Worm (Caenorhabditis elegans): ENCODE results near the gene K12D12.4.

Gene K12D12.4

DNA sequence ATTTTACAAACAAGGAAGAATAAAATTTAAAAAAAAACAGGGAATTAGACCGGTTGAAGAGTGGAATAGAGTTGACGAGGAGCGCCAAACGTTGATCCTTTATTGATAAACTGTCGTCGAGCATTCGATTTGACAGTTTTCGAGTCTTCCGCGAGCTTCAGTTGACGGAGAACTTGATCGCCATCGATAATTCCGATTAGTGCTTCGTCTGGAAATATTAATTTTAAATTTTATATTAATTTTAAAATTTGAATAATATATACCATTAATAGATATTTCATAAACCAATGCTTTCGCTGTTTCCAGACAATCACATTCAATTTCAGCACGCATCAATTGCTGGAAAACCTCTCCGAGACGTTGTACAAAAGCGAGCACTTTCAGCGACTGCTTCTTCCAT, at the start of gene K12D12.4:
Gene K12D12.4, minus strand, starts transcription at position 101 of the 400 bp plus-strand sequence.
- TF ChIP-seq ztf-29 (GFP tag; IDR thresholded peaks at IDR 0.05) (no peak), T22C8.4 (GFP tag; IDR thresholded peaks at IDR 0.05) (no peak), tab-1 (GFP tag; IDR thresholded peaks at IDR 0.05) (no peak), ztf-23 (GFP tag; IDR thresholded peaks at IDR 0.05) (no peak), flt-1 (GFP tag; IDR thresholded peaks at IDR 0.05) (no peak), klf-2 (GFP tag; conservative IDR thresholded peaks at IDR 0.05) (no peak), med-1 (GFP tag; optimal IDR thresholded peaks at IDR 0.05; ENCODE audit: insufficient read depth) (no peak), ref-1 (GFP tag; conservative IDR thresholded peaks at IDR 0.05) (no peak), cog-1 (tag; optimal IDR thresholded peaks at IDR 0.05) (no peak)

- no peak for TF ChIP-seq ztf-29 (GFP tag; IDR thresholded peaks at IDR 0.05)
- TF ChIP-seq med-1 (GFP tag; optimal IDR thresholded peaks at IDR 0.05; ENCODE audit: insufficient read depth), result no peak
- no peak for TF ChIP-seq ztf-23 (GFP tag; IDR thresholded peaks at IDR 0.05)
- no peak for TF ChIP-seq ref-1 (GFP tag; conservative IDR thresholded peaks at IDR 0.05)
- no peak for TF ChIP-seq flt-1 (GFP tag; IDR thresholded peaks at IDR 0.05)
- TF ChIP-seq cog-1 (tag; optimal IDR thresholded peaks at IDR 0.05), result no peak
- no peak for TF ChIP-seq T22C8.4 (GFP tag; IDR thresholded peaks at IDR 0.05)
- no peak for TF ChIP-seq klf-2 (GFP tag; conservative IDR thresholded peaks at IDR 0.05)
- no peak for TF ChIP-seq tab-1 (GFP tag; IDR thresholded peaks at IDR 0.05)
Observed at ce11 chrII:11914304-11914703, 48.8 kb upstream of the K12D12.4 start, which contains the start of gene ZK930.7. Gene ZK930.7 (plus strand): TSS chrII:11914604.

DNA sequence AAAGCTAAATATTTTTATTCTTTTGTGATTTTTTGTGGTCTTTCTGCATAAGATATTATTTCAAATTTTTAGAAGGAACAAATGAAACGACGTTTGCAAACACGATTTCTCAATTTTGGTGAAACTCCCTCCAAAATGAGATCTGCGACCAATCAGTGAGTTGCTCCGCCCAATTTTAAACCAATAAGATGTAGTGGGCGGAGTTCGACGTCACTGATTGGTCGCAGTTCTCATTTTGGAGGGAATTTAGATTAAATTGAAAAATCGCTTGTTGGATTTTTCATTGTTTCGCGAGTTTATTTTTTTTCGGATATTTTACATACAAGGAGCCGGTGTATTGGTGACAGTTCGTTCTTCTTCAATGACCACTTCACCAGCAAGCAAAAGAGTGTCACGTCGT, 45.0 kb upstream of the K12D12.4 start:
- TF ChIP-seq klf-2 (GFP tag; conservative IDR thresholded peaks at IDR 0.05) (no peak), tab-1 (GFP tag; IDR thresholded peaks at IDR 0.05) (no peak), flt-1 (GFP tag; IDR thresholded peaks at IDR 0.05) (no peak), ztf-23 (GFP tag; IDR thresholded peaks at IDR 0.05) (no peak), ref-1 (GFP tag; conservative IDR thresholded peaks at IDR 0.05) (no peak), cog-1 (tag; optimal IDR thresholded peaks at IDR 0.05) (no peak), ztf-29 (GFP tag; IDR thresholded peaks at IDR 0.05) (no peak), med-1 (GFP tag; optimal IDR thresholded peaks at IDR 0.05; ENCODE audit: insufficient read depth) (no peak), T22C8.4 (GFP tag; IDR thresholded peaks at IDR 0.05) (no peak)

- TF ChIP-seq ztf-29 (GFP tag; IDR thresholded peaks at IDR 0.05), result no peak
- TF ChIP-seq cog-1 (tag; optimal IDR thresholded peaks at IDR 0.05), result no peak
- no peak for TF ChIP-seq ref-1 (GFP tag; conservative IDR thresholded peaks at IDR 0.05)
- TF ChIP-seq tab-1 (GFP tag; IDR thresholded peaks at IDR 0.05), result no peak
- TF ChIP-seq T22C8.4 (GFP tag; IDR thresholded peaks at IDR 0.05), result no peak
- no peak for TF ChIP-seq med-1 (GFP tag; optimal IDR thresholded peaks at IDR 0.05; ENCODE audit: insufficient read depth)
- TF ChIP-seq flt-1 (GFP tag; IDR thresholded peaks at IDR 0.05), result no peak
- TF ChIP-seq ztf-23 (GFP tag; IDR thresholded peaks at IDR 0.05), result no peak
Observed at ce11 chrII:11906217-11906616, 40.7 kb upstream of the K12D12.4 start, which contains the start of gene ZK930.4. Gene ZK930.4 (plus strand): TSS chrII:11906517.

- TF ChIP-seq T22C8.4 (GFP tag; IDR thresholded peaks at IDR 0.05) (no peak), tab-1 (GFP tag; IDR thresholded peaks at IDR 0.05) (no peak), ztf-23 (GFP tag; IDR thresholded peaks at IDR 0.05) (no peak), med-1 (GFP tag; optimal IDR thresholded peaks at IDR 0.05; ENCODE audit: insufficient read depth) (no peak), ref-1 (GFP tag; conservative IDR thresholded peaks at IDR 0.05) (no peak), flt-1 (GFP tag; IDR thresholded peaks at IDR 0.05) (no peak), ztf-29 (GFP tag; IDR thresholded peaks at IDR 0.05) (no peak; the same call in 1 of the 2 replicates), cog-1 (tag; optimal IDR thresholded peaks at IDR 0.05) (no peak), klf-2 (GFP tag; conservative IDR thresholded peaks at IDR 0.05) (no peak)
Observed at ce11 chrII:11905023-11905422, 39.5 kb upstream of the K12D12.4 start.

DNA sequence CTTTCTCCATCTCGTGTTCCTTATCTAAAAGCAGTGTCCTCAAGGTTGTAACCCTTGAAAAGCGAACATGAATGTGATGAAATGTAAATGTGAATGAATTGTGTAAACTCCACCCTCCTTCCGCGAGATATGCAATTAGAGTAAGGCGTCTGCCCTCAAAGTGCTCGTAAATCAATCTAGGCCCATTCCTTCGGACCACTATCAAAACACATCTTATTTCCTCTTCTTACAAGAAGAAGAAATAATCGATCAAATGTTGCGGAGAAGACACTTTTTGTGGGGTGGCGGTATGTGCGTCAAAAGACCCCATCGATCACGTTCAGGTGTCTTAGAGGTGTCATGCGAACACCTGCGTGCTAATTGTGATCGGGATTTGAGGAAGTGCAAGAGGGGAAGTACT, 36.7 kb upstream of the K12D12.4 start:
- TF ChIP-seq flt-1 (GFP tag; IDR thresholded peaks at IDR 0.05) (no peak), cog-1 (tag; optimal IDR thresholded peaks at IDR 0.05) (peak; percentile 31), med-1 (GFP tag; optimal IDR thresholded peaks at IDR 0.05; ENCODE audit: insufficient read depth) (no peak)

DNA sequence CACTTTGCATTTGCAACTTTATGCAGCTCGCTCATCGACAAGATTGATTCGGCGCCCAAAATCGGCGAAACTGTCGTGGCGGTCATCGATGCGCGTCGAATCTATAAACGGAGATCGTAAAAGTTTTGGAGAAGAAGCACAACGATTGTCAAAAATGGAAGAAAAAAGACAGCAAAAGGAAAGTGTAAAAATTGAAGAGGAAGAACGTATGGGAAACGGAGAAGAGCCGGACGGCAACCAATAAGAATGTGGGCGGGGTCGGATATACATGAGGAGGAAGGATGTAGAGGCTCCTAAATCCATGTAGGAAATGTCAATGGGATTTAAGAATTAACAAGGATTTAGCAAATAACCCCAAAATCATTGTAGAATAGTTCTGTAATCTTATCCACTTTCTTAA, 35.6 kb upstream of the K12D12.4 start, which contains the start of gene vab-23:
Gene vab-23, minus strand, starts transcription at position 101 of the 400 bp plus-strand sequence.
- TF ChIP-seq med-1 (GFP tag; optimal IDR thresholded peaks at IDR 0.05; ENCODE audit: insufficient read depth) (no peak), ref-1 (GFP tag; conservative IDR thresholded peaks at IDR 0.05) (no peak), tab-1 (GFP tag; IDR thresholded peaks at IDR 0.05) (no peak), flt-1 (GFP tag; IDR thresholded peaks at IDR 0.05) (no peak), klf-2 (GFP tag; conservative IDR thresholded peaks at IDR 0.05) (no peak)

DNA sequence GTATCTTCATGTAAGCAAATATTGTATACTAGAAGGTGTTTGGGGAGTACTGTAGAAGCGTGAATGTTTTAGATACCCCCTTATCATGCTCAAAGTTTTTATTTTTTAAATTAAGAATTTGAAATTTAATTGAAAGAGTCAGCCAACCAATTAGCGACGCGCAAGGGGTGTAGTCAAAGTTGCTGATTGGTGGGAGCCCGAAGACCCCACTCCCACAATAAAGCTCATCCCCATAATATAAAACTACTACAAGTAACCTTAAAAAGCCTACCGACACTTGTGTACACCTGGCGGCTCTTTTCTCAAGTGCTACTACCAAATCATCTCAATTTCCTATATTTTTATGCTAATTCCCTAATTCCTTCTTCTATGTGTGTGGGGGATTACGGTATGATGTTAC, 34.2 kb upstream of the K12D12.4 start:
- TF ChIP-seq med-1 (GFP tag; optimal IDR thresholded peaks at IDR 0.05; ENCODE audit: insufficient read depth) (no peak), ztf-23 (GFP tag; IDR thresholded peaks at IDR 0.05) (no peak), flt-1 (GFP tag; IDR thresholded peaks at IDR 0.05) (no peak), ztf-29 (GFP tag; IDR thresholded peaks at IDR 0.05) (no peak), klf-2 (GFP tag; conservative IDR thresholded peaks at IDR 0.05) (no peak), cog-1 (tag; optimal IDR thresholded peaks at IDR 0.05) (no peak), ref-1 (GFP tag; conservative IDR thresholded peaks at IDR 0.05) (no peak), T22C8.4 (GFP tag; IDR thresholded peaks at IDR 0.05) (no peak), tab-1 (GFP tag; IDR thresholded peaks at IDR 0.05) (no peak)

- no peak for TF ChIP-seq ztf-29 (GFP tag; IDR thresholded peaks at IDR 0.05)
- TF ChIP-seq T22C8.4 (GFP tag; IDR thresholded peaks at IDR 0.05), result no peak
- TF ChIP-seq tab-1 (GFP tag; IDR thresholded peaks at IDR 0.05), result no peak
- no peak for TF ChIP-seq med-1 (GFP tag; optimal IDR thresholded peaks at IDR 0.05; ENCODE audit: insufficient read depth)
- TF ChIP-seq klf-2 (GFP tag; conservative IDR thresholded peaks at IDR 0.05), result no peak
- no peak for TF ChIP-seq cog-1 (tag; optimal IDR thresholded peaks at IDR 0.05)
- TF ChIP-seq ref-1 (GFP tag; conservative IDR thresholded peaks at IDR 0.05), result no peak
- no peak for TF ChIP-seq flt-1 (GFP tag; IDR thresholded peaks at IDR 0.05)
- TF ChIP-seq ztf-23 (GFP tag; IDR thresholded peaks at IDR 0.05), result no peak
Observed at ce11 chrII:11893323-11893722, 27.8 kb upstream of the K12D12.4 start, which contains the start of gene ZK930.2. Gene ZK930.2 (minus strand): TSS chrII:11893423.

DNA sequence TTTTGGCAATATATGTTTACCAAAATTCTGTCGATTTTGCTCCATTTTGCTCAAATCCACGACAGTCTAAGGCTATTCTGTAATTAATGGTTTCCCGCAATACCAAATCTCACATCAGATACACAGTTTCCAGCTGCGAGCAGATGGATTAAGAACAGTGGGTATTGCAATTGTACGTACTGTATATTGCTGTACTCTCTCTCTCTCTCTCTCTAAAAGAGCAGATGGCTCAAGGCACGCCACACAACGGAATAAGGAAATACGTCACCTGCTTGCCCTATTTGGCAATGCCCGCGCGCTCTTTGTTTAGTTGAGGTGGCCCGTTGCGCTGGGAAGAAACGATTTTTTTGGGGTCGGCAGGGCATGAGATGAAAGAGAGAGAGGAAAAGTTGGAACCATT, 25.1 kb upstream of the K12D12.4 start:
- no peak for TF ChIP-seq ztf-29 (GFP tag; IDR thresholded peaks at IDR 0.05)
- TF ChIP-seq flt-1 (GFP tag; IDR thresholded peaks at IDR 0.05), result 0 out of 2 replicates have a peak, but pooled peaks have one; percentile 55
- no peak for TF ChIP-seq ref-1 (GFP tag; conservative IDR thresholded peaks at IDR 0.05)
